Fruit fly (Drosophila melanogaster): ENCODE data around the gene FER.

FER gene

DNA sequence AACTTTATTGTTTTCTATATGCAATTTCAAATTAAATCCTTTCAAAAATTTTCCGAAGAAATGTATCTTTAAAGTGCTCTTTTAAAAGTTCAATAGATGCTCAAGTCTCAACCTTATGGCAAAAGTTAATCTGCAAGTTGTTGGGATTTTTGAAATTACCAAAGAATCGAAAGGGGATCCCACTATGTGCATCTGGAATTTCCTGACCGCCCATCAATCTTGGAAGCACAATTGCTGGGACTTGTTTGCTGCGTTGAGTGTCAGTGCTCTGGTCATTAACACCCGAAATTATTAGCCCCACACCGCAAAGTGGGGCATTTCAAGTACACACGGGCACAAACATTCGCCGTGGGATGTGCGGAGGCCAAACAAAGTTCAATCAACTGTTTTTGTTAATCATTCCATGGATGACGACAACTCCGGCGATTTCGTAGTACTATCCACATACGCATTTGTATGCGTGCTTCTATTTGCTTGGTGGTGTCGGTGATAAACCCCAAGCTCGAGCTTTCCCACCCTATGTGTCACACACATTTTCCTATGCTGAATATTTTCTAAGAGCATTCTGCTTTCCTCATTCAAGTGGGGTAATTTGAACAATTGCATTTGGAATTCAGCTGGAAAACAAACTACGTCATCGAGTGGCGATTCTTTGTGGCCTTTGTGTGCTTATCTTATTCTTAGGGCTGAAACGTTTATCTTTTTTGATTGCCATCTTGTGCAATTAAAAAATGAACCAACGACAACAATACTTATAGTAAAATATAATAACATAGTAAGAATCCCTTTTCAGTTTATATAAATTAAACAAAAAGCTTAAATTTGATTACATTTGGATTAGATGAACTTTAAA is 56.7 kb downstream of the FER start (continued):
- peak; percentile 39 for TF ChIP-seq exex (tag; optimal IDR thresholded peaks at IDR 0.05)
- peak; percentile 58 for TF ChIP-seq sens (GFP tag)
- peak; percentile 49; the same call in 1 of the 3 replicates for TF ChIP-seq ci (GFP tag; IDR thresholded peaks at IDR 0.05)
- peak; percentile 37; the same call in 1 of the 2 replicates for TF ChIP-seq Atf6 (GFP tag; IDR thresholded peaks at IDR 0.05)
- TF ChIP-seq cwo (GFP tag; optimal IDR thresholded peaks at IDR 0.05): peak; percentile 4
- peak; percentile 41 for TF ChIP-seq abd-A (tag; optimal IDR thresholded peaks at IDR 0.05)
- no peak for TF ChIP-seq Blimp-1 (GFP tag; optimal IDR thresholded peaks at IDR 0.05)
- TF ChIP-seq ftz-f1 (GFP tag; optimal IDR thresholded peaks at IDR 0.05): peak; percentile 77
- TF ChIP-seq CG2199 (GFP tag; IDR thresholded peaks at IDR 0.05): peak; percentile 49; the same call in 1 of the 3 replicates

DNA sequence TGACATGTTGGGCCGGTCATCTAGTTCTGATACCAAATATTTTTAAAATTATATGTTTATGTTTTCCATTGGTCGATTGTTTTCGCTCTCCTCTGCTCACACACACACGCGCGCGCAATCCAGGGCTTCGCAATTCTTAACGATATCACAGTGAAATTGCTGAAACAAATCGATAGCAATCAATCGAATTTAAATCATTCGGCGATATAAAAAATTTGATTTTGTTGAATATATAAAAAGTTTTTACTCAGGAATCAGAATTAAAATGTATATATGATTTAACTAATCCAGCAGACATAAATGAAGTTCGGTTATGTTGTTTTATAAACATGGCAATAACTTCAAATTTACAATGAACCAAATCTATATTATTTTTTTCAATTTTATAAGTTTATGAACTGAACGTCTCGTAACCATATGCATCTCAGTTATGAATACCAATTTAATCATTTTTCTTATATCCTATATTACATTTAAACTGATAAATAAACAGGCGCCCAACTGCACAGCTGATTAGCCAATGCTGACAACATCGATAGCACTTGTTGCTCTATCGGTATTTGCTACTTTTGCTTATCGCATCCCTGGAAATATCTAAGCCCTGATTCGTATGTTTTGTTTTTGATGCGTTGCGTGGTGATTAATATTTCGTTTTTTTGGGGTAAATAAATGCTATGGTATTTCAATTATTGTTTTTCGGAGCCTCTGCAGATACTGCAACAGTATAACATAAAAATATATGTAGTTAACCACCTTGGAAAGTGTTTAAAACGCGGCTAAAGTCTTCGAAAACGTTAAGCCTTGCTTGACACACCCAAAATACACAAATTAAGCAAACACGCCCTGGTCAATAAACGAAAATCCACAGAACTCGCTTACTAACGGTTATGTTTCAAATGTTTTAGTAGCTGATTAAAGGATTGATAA is 59.5 kb downstream of the FER start, which contains the start of the genes Aduk and pasi2:
Aduk (minus strand) TSS at position 123 of the 927 bp plus-strand sequence.
pasi2 (plus strand) TSS at position 579 of the 927 bp plus-strand sequence.
- TF ChIP-seq crp (GFP tag; optimal IDR thresholded peaks at IDR 0.05): peak; percentile 74 to 97
- no peak for TF ChIP-seq ham (GFP tag; IDR thresholded peaks at IDR 0.05)
- no peak for TF ChIP-seq pros (GFP tag; optimal IDR thresholded peaks at IDR 0.05)
- TF ChIP-seq CG4282 (GFP tag; optimal IDR thresholded peaks at IDR 0.05): no peak
- peak; percentile 24 for TF ChIP-seq grau (tag; optimal IDR thresholded peaks at IDR 0.05)
- 0 out of 2 replicates have a peak, but pooled peaks have one; percentile 38 for TF ChIP-seq Rfx (GFP tag; IDR thresholded peaks at IDR 0.05)
- TF ChIP-seq Poxn (GFP tag; IDR thresholded peaks at IDR 0.05): no peak
- no peak for TF ChIP-seq br (optimal IDR thresholded peaks at IDR 0.05)
- TF ChIP-seq CG14014 (GFP tag; IDR thresholded peaks at IDR 0.05): peak; percentile 35; the same call in 1 of the 2 replicates
- TF ChIP-seq btn (GFP tag; optimal IDR thresholded peaks at IDR 0.05): no peak
- no peak for TF ChIP-seq Elba2 (GFP tag; optimal IDR thresholded peaks at IDR 0.05)
- TF ChIP-seq CG15696 (tag; optimal IDR thresholded peaks at IDR 0.05): peak; percentile 9
- TF ChIP-seq CG12744 (GFP tag; optimal IDR thresholded peaks at IDR 0.05): no peak
- peak; percentile 65 for TF ChIP-seq ato (GFP tag; IDR thresholded peaks at IDR 0.05; ENCODE audit: partially characterized antibody)
- TF ChIP-seq CG8281 (tag; optimal IDR thresholded peaks at IDR 0.05): no peak
- no peak for TF ChIP-seq CG11398 (GFP tag; optimal IDR thresholded peaks at IDR 0.05)
- no peak for TF ChIP-seq sr (GFP tag; IDR thresholded peaks at IDR 0.05)
- TF ChIP-seq lola (GFP tag; optimal IDR thresholded peaks at IDR 0.05): no peak
- TF ChIP-seq CG32772 (GFP tag; IDR thresholded peaks at IDR 0.05): no peak
- no peak for TF ChIP-seq CG17568 (GFP tag; optimal IDR thresholded peaks at IDR 0.05)
- no peak for TF ChIP-seq sens-2 (GFP tag; IDR thresholded peaks at IDR 0.05)
- no peak for TF ChIP-seq CkIIα-i1 (GFP tag; IDR thresholded peaks at IDR 0.05)
- TF ChIP-seq CG9932 (GFP tag; IDR thresholded peaks at IDR 0.05): no peak; the same call in 1 of the 2 replicates
- no peak for TF ChIP-seq H15 (GFP tag; IDR thresholded peaks at IDR 0.05)
- no peak for TF ChIP-seq Ravus (GFP tag; IDR thresholded peaks at IDR 0.05)
- no peak for TF ChIP-seq cad (GFP tag; optimal IDR thresholded peaks at IDR 0.05)
- TF ChIP-seq CG18619 (GFP tag; optimal IDR thresholded peaks at IDR 0.05): no peak
- no peak for TF ChIP-seq ems (GFP tag; optimal IDR thresholded peaks at IDR 0.05)
- no peak for TF ChIP-seq CG8765 (GFP tag; IDR thresholded peaks at IDR 0.05)
- TF ChIP-seq z (GFP tag; IDR thresholded peaks at IDR 0.05): no peak
- no peak for TF ChIP-seq PHDP (tag; optimal IDR thresholded peaks at IDR 0.05)
- TF ChIP-seq Bteb2 (GFP tag; optimal IDR thresholded peaks at IDR 0.05): no peak
- TF ChIP-seq CG2712 (tag; optimal IDR thresholded peaks at IDR 0.05): peak; percentile 10
- no peak for TF ChIP-seq CG31224 (GFP tag; IDR thresholded peaks at IDR 0.05)
- peak; percentile 46; the same call in 1 of the 3 replicates for TF ChIP-seq CG7963 (GFP tag; IDR thresholded peaks at IDR 0.05; ENCODE audit: partially characterized antibody)
- no peak for TF ChIP-seq CG3163 (GFP tag; optimal IDR thresholded peaks at IDR 0.05)
- no peak for TF ChIP-seq ap (GFP tag; IDR thresholded peaks at IDR 0.05)
- no peak for TF ChIP-seq bigmax (GFP tag; optimal IDR thresholded peaks at IDR 0.05)

All from whole organism, embryonic.